Fruit fly (Drosophila melanogaster): ENCODE data around the gene CG17672.

Gene CG17672

dm6 chr3L:13036706-13037457 is 8.1 kb downstream of the CG17672 start, which contains the start of gene Srrm1 (continued):
- TF ChIP-seq unc-4 (GFP tag; IDR thresholded peaks at IDR 0.05; ENCODE audit: partially characterized antibody) = peak; percentile 90
- TF ChIP-seq CG2116 (GFP tag; optimal IDR thresholded peaks at IDR 0.05) = peak; percentile 85
- peak; percentile 66 for TF ChIP-seq Rfx (GFP tag; IDR thresholded peaks at IDR 0.05)
- peak; percentile 56 for TF ChIP-seq phol (tag; optimal IDR thresholded peaks at IDR 0.05)
- peak; percentile 93 for TF ChIP-seq CG16813 (GFP tag; IDR thresholded peaks at IDR 0.05; ENCODE audit: partially characterized antibody)
- TF ChIP-seq Scr (GFP tag; IDR thresholded peaks at IDR 0.05; ENCODE audit: partially characterized antibody) = peak; percentile 88
- peak; percentile 67 for TF ChIP-seq MBD-R2 (GFP tag; IDR thresholded peaks at IDR 0.05)
- peak; percentile 82 for TF ChIP-seq ato (GFP tag; IDR thresholded peaks at IDR 0.05; ENCODE audit: partially characterized antibody)
- TF ChIP-seq scrt (GFP tag; optimal IDR thresholded peaks at IDR 0.05) = no peak
- TF ChIP-seq az2 (GFP tag; optimal IDR thresholded peaks at IDR 0.05) = peak; percentile 16
- TF ChIP-seq ci (GFP tag; IDR thresholded peaks at IDR 0.05) = peak; percentile 83
- no peak for TF ChIP-seq en (GFP tag; optimal IDR thresholded peaks at IDR 0.05)
- TF ChIP-seq CG9797 (GFP tag; optimal IDR thresholded peaks at IDR 0.05) = peak; percentile 61
- no peak for TF ChIP-seq Ssrp (tag; optimal IDR thresholded peaks at IDR 0.05)
- peak; percentile 4 for TF ChIP-seq CG5245 (GFP tag; optimal IDR thresholded peaks at IDR 0.05)
- peak; percentile 51; the same call in 2 of the 3 replicates for TF ChIP-seq CG11560 (tag; IDR thresholded peaks at IDR 0.05)
- no peak for TF ChIP-seq Spps (tag; optimal IDR thresholded peaks at IDR 0.05)
- peak; percentile 5 for TF ChIP-seq twi (tag; optimal IDR thresholded peaks at IDR 0.05)
- no peak; the same call in 1 of the 2 replicates for TF ChIP-seq lmd (GFP tag; IDR thresholded peaks at IDR 0.05)
- peak; percentile 88 for TF ChIP-seq CG6791 (GFP tag; IDR thresholded peaks at IDR 0.05; ENCODE audit: partially characterized antibody)
- TF ChIP-seq pan (optimal IDR thresholded peaks at IDR 0.05) = no peak
- TF ChIP-seq pan (GFP tag; optimal IDR thresholded peaks at IDR 0.05 in 1 of 2, IDR thresholded peaks at IDR 0.05 in 1 of 2) = no peak
- peak; percentile 92 for TF ChIP-seq inv (GFP tag; IDR thresholded peaks at IDR 0.05; ENCODE audit: partially characterized antibody)
- no peak for TF ChIP-seq CG11723 (GFP tag; optimal IDR thresholded peaks at IDR 0.05)
- peak; percentile 97 for TF ChIP-seq amos (GFP tag; IDR thresholded peaks at IDR 0.05; ENCODE audit: partially characterized antibody)
- TF ChIP-seq lilli (GFP tag; optimal IDR thresholded peaks at IDR 0.05) = peak; percentile 72
- TF ChIP-seq HLH54F (GFP tag; optimal IDR thresholded peaks at IDR 0.05) = peak; percentile 64
- no peak for TF ChIP-seq Doc2 (GFP tag; IDR thresholded peaks at IDR 0.05)
- no peak for TF ChIP-seq CG3281 (GFP tag; optimal IDR thresholded peaks at IDR 0.05)
- TF ChIP-seq CrebB (tag; optimal IDR thresholded peaks at IDR 0.05) = peak; percentile 24
- TF ChIP-seq CHES-1-like (GFP tag; optimal IDR thresholded peaks at IDR 0.05) = peak; percentile 82
- TF ChIP-seq cad (GFP tag; optimal IDR thresholded peaks at IDR 0.05) = peak; percentile 71
- no peak for TF ChIP-seq unpg (GFP tag; optimal IDR thresholded peaks at IDR 0.05)
- TF ChIP-seq CG12236 (GFP tag; optimal IDR thresholded peaks at IDR 0.05) = no peak
- peak; percentile 69; the same call in 1 of the 4 replicates for TF ChIP-seq chinmo (GFP tag; IDR thresholded peaks at IDR 0.05; ENCODE audit: partially characterized antibody)
- no peak for TF ChIP-seq hkb (optimal IDR thresholded peaks at IDR 0.05)
- peak; percentile 33; the same call in 1 of the 2 replicates for TF ChIP-seq hkb (GFP tag; IDR thresholded peaks at IDR 0.05)
- no peak for TF ChIP-seq kay (GFP tag; optimal IDR thresholded peaks at IDR 0.05)
- TF ChIP-seq CG2129 (GFP tag; IDR thresholded peaks at IDR 0.05; ENCODE audit: partially characterized antibody) = peak; percentile 70
- no peak for TF ChIP-seq Tbp (GFP tag; optimal IDR thresholded peaks at IDR 0.05)
- peak; percentile 51 for TF ChIP-seq her (GFP tag; optimal IDR thresholded peaks at IDR 0.05)
- TF ChIP-seq CG7987 (GFP tag; optimal IDR thresholded peaks at IDR 0.05) = peak; percentile 31
- TF ChIP-seq CG42726 (GFP tag; IDR thresholded peaks at IDR 0.05; ENCODE audit: partially characterized antibody) = peak; percentile 95
- peak; percentile 47; the same call in 2 of the 3 replicates for TF ChIP-seq Dbx (GFP tag; IDR thresholded peaks at IDR 0.05)
- TF ChIP-seq ash1 (GFP tag; optimal IDR thresholded peaks at IDR 0.05) = no peak
- TF ChIP-seq sna (GFP tag; IDR thresholded peaks at IDR 0.05; ENCODE audit: partially characterized antibody) = peak; percentile 79; the same call in 1 of the 2 replicates
- peak; percentile 79 for TF ChIP-seq Doc3 (GFP tag; IDR thresholded peaks at IDR 0.05; ENCODE audit: partially characterized antibody)
- TF ChIP-seq Bgb (GFP tag; IDR thresholded peaks at IDR 0.05; ENCODE audit: partially characterized antibody) = peak; percentile 93

All from whole organism, embryonic.